Worm (Caenorhabditis elegans): ENCODE data around the gene dpy-8.

Gene dpy-8

ce11 chrX:5111894-5112293 is 38.4 kb downstream of the dpy-8 start:
- TF ChIP-seq aha-1 (tag; optimal IDR thresholded peaks at IDR 0.05) (no peak), elt-3 (tag; optimal IDR thresholded peaks at IDR 0.05) (no peak), nhr-90 (tag; optimal IDR thresholded peaks at IDR 0.05; ENCODE audit: poor library complexity) (no peak), unc-86 (tag; optimal IDR thresholded peaks at IDR 0.05) (no peak), mef-2 (tag; optimal IDR thresholded peaks at IDR 0.05) (no peak), elt-2 (tag; optimal IDR thresholded peaks at IDR 0.05) (no peak), ztf-4 (tag; optimal IDR thresholded peaks at IDR 0.05) (no peak), nhr-76 (tag; optimal IDR thresholded peaks at IDR 0.05) (no peak), lin-39 (tag; optimal IDR thresholded peaks at IDR 0.05) (no peak), sox-4 (tag; optimal IDR thresholded peaks at IDR 0.05) (no peak), egl-13 (tag; optimal IDR thresholded peaks at IDR 0.05) (no peak), pag-3 (tag; optimal IDR thresholded peaks at IDR 0.05; ENCODE audit: borderline replicate concordance, insufficient read depth) (no peak)

ce11 chrX:5109130-5109529 is 41.1 kb downstream of the dpy-8 start, which contains the start of gene C42D8.1:
Gene C42D8.1 (plus strand): TSS chrX:5109506.
- TF ChIP-seq nhr-84 (tag; optimal IDR thresholded peaks at IDR 0.05) (no peak), sup-37 (GFP tag; optimal IDR thresholded peaks at IDR 0.05) (no peak), nhr-90 (tag; optimal IDR thresholded peaks at IDR 0.05; ENCODE audit: poor library complexity) (no peak), skn-1 (tag; optimal IDR thresholded peaks at IDR 0.05) (no peak), grh-1 (GFP tag; IDR thresholded peaks at IDR 0.05) (no peak), nhr-19 (GFP tag; conservative IDR thresholded peaks at IDR 0.05) (no peak), elt-2 (tag; optimal IDR thresholded peaks at IDR 0.05) (peak; percentile 81)

- no peak for TF ChIP-seq elt-3 (tag; optimal IDR thresholded peaks at IDR 0.05)
- no peak for TF ChIP-seq aha-1 (tag; optimal IDR thresholded peaks at IDR 0.05)
- no peak for TF ChIP-seq ceh-88 (GFP tag; IDR thresholded peaks at IDR 0.05)
- TF ChIP-seq fkh-10 (GFP tag; optimal IDR thresholded peaks at IDR 0.05) = no peak
- TF ChIP-seq ceh-90 (tag; optimal IDR thresholded peaks at IDR 0.05) = no peak
- no peak for TF ChIP-seq C16A3.4 (tag; optimal IDR thresholded peaks at IDR 0.05)
- no peak for TF ChIP-seq nhr-11 (tag; optimal IDR thresholded peaks at IDR 0.05)
- no peak for TF ChIP-seq tlp-1 (tag; optimal IDR thresholded peaks at IDR 0.05)
- TF ChIP-seq lir-3 (tag; optimal IDR thresholded peaks at IDR 0.05; ENCODE audit: poor library complexity) = no peak
- no peak for TF ChIP-seq lin-13 (GFP tag; optimal IDR thresholded peaks at IDR 0.05)
Measured at ce11 chrX:5106942-5107341, 43.3 kb downstream of the dpy-8 start, which contains the start of gene C42D8.9. Gene C42D8.9 (minus strand): TSS chrX:5107042.

- no peak for TF ChIP-seq fkh-4 (tag; optimal IDR thresholded peaks at IDR 0.05; ENCODE audit: borderline replicate concordance)
- no peak for TF ChIP-seq nhr-28 (tag; optimal IDR thresholded peaks at IDR 0.05)
- TF ChIP-seq ceh-63 (GFP tag; optimal IDR thresholded peaks at IDR 0.05) = no peak
- no peak for TF ChIP-seq pag-3 (tag; optimal IDR thresholded peaks at IDR 0.05; ENCODE audit: borderline replicate concordance, insufficient read depth)
- TF ChIP-seq ama-1 (optimal IDR thresholded peaks at IDR 0.05) = no peak
- no peak for TF ChIP-seq xbp-1 (tag; optimal IDR thresholded peaks at IDR 0.05)
- no peak for TF ChIP-seq hlh-17 (GFP tag; optimal IDR thresholded peaks at IDR 0.05; ENCODE audit: borderline replicate concordance)
- no peak for TF ChIP-seq hlh-4 (tag; optimal IDR thresholded peaks at IDR 0.05)
Measured at ce11 chrX:5106187-5106694, 44.0 kb downstream of the dpy-8 start.

ce11 chrX:5105703-5106102 is 44.6 kb downstream of the dpy-8 start:
- TF ChIP-seq nhr-84 (tag; optimal IDR thresholded peaks at IDR 0.05) (no peak), efl-1 (optimal IDR thresholded peaks at IDR 0.05) (no peak), efl-1 (GFP tag; optimal IDR thresholded peaks at IDR 0.05 in 1 of 2) (peak in 1 of 2 experiments; percentile 9)

Measured in whole organism, L1 larva.